Worm (Caenorhabditis elegans): ENCODE results near the gene Y39G8C.2.

The Y39G8C.2 gene

ce11 chrII:14138849-14139419 lies 41.5 kb upstream of the Y39G8C.2 start:
- TF ChIP-seq zfh-2 (GFP tag; conservative IDR thresholded peaks at IDR 0.05) (peak; percentile 73), rec-8 (tag; optimal IDR thresholded peaks at IDR 0.05) (no peak), F37B4.10 (GFP tag; IDR thresholded peaks at IDR 0.05) (no peak), gei-17 (GFP tag; optimal IDR thresholded peaks at IDR 0.05) (no peak), snpc-4 (GFP tag; optimal IDR thresholded peaks at IDR 0.05) (no peak), snpc-4 (tag; optimal IDR thresholded peaks at IDR 0.05) (no peak), hsf-1 (GFP tag; IDR thresholded peaks at IDR 0.05) (no peak), snpc-1.1 (tag; optimal IDR thresholded peaks at IDR 0.05; ENCODE audit: insufficient read depth) (no peak), somi-1 (GFP tag; optimal IDR thresholded peaks at IDR 0.05) (no peak), lsl-1 (GFP tag; optimal IDR thresholded peaks at IDR 0.05) (no peak), egrh-3 (GFP tag; IDR thresholded peaks at IDR 0.05) (peak; percentile 55; the same call in 1 of the 2 replicates), rpc-1 (optimal IDR thresholded peaks at IDR 0.05) (no peak), rpc-1 (tag; optimal IDR thresholded peaks at IDR 0.05) (no peak), dox-1 (GFP tag; IDR thresholded peaks at IDR 0.05) (0 out of 2 replicates have a peak, but pooled peaks have one; percentile 7), ztf-3 (GFP tag; optimal IDR thresholded peaks at IDR 0.05) (no peak), snpc-3.4 (tag; optimal IDR thresholded peaks at IDR 0.05) (no peak), ccch-3 (GFP tag; optimal IDR thresholded peaks at IDR 0.05) (no peak), C06A6.2 (GFP tag; conservative IDR thresholded peaks at IDR 0.05) (no peak)

- TF ChIP-seq sptf-2 (GFP tag; optimal IDR thresholded peaks at IDR 0.05): no peak
- TF ChIP-seq ceh-27 (GFP tag; optimal IDR thresholded peaks at IDR 0.05): no peak
- no peak for TF ChIP-seq ztf-25 (GFP tag; IDR thresholded peaks at IDR 0.05)
- TF ChIP-seq egl-44 (GFP tag; IDR thresholded peaks at IDR 0.05): no peak
- no peak for TF ChIP-seq F57A8.1 (GFP tag; optimal IDR thresholded peaks at IDR 0.05)
- TF ChIP-seq pha-4 (tag; optimal IDR thresholded peaks at IDR 0.05): no peak
- no peak for TF ChIP-seq lsl-1 (GFP tag; optimal IDR thresholded peaks at IDR 0.05)
- TF ChIP-seq nfyb-1 (GFP tag; IDR thresholded peaks at IDR 0.05): no peak
- TF ChIP-seq aptf-2 (GFP tag; conservative IDR thresholded peaks at IDR 0.05): no peak
- TF ChIP-seq Y56A3A.18 (GFP tag; IDR thresholded peaks at IDR 0.05): no peak
- TF ChIP-seq Y95B8A.8 (GFP tag; IDR thresholded peaks at IDR 0.05): no peak
- TF ChIP-seq zfh-2 (GFP tag; conservative IDR thresholded peaks at IDR 0.05): no peak
- TF ChIP-seq hmg-1.2 (GFP tag; IDR thresholded peaks at IDR 0.05): no peak
- no peak for TF ChIP-seq nhr-90 (tag; optimal IDR thresholded peaks at IDR 0.05)
- TF ChIP-seq F23B12.7 (tag; optimal IDR thresholded peaks at IDR 0.05; ENCODE audit: insufficient read depth): no peak
- no peak for TF ChIP-seq lin-35 (GFP tag; optimal IDR thresholded peaks at IDR 0.05)
Measured at ce11 chrII:14137538-14137937, 40.1 kb upstream of the Y39G8C.2 start, which contains the start of gene K09E4.1. Gene K09E4.1, plus strand, starts transcription at chrII:14137838.

DNA sequence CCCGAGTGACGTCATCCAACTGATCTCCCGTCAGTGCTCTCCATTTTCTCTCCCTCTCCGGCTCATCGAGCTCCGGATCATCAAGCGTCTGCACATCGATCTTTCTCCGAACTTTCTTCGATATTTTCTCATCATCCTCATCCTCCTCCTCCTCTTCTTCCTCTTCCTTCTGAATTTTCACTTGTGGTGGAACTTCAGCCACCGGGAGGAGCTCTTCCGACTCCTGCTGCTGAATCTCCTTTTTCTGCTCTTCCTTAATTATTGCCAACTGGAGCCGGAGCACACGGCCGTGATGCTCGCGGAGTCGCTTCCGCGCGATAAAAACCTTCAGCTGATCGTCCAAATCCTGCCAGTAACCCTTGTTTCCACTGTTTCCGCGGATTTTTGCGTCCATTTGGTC lies 38.9 kb upstream of the Y39G8C.2 start:
- TF ChIP-seq egrh-3 (GFP tag; IDR thresholded peaks at IDR 0.05): peak; percentile 24; the same call in 1 of the 2 replicates
- peak; percentile 68 for TF ChIP-seq zfh-2 (GFP tag; conservative IDR thresholded peaks at IDR 0.05)
- no peak for TF ChIP-seq him-1 (tag; optimal IDR thresholded peaks at IDR 0.05)

- TF ChIP-seq athp-1 (tag; optimal IDR thresholded peaks at IDR 0.05) (no peak), B0261.1 (tag; optimal IDR thresholded peaks at IDR 0.05) (no peak), C17E4.6 (GFP tag; IDR thresholded peaks at IDR 0.05) (no peak), xnd-1 (tag; optimal IDR thresholded peaks at IDR 0.05) (no peak)
Measured at ce11 chrII:14132733-14133132, 35.3 kb upstream of the Y39G8C.2 start, which contains the start of gene algn-3. Gene algn-3, minus strand, starts transcription at chrII:14132833.
